Fruit fly (Drosophila melanogaster) whole organism, embryonic: ENCODE data around the gene Glyat.
A peak's percentile ranks its signal among the peaks of the same experiment; 100 is the strongest.

Experiments
- CG10959 ChIP-seq: fragments of 200-800 bp; sonication (Bioruptor generic); IDR thresholded peaks from 2 replicates; pipeline ENCODE4 v1.3.6; 2022; ENCODE audit warnings: missing biosample characterization, missing genetic modification characterization
- CG11456 ChIP-seq: fragments of 200-800 bp; sonication (Bioruptor generic); IDR thresholded peaks from 3 replicates; pipeline ENCODE4 v1.3.6; 2022; ENCODE audit warnings: missing biosample characterization, missing genetic modification characterization
- CG12942 ChIP-seq: fragments of 200-800 bp; sonication (Bioruptor generic); optimal IDR thresholded peaks from 3 replicates; lab custom pipeline; 2016; ENCODE audit warnings: missing biosample characterization, missing genetic modification characterization
- CG1603 ChIP-seq: fragments of 200-800 bp; sonication (Bioruptor generic); optimal IDR thresholded peaks from 2 replicates; lab custom pipeline; 2019; ENCODE audit warnings: missing biosample characterization, mild to moderate bottlenecking, missing genetic modification characterization, moderate library complexity
- CG16863 ChIP-seq: fragments of 200-800 bp; sonication (Bioruptor generic); optimal IDR thresholded peaks from 3 replicates; lab custom pipeline; 2016; ENCODE audit warnings: missing biosample characterization, missing genetic modification characterization
- CG17186 ChIP-seq: fragments of 200-800 bp; sonication (Bioruptor generic); optimal IDR thresholded peaks from 3 replicates; lab custom pipeline; 2017; ENCODE audit warnings: missing biosample characterization, missing genetic modification reagents, missing genetic modification characterization
- CG17328 ChIP-seq: fragments of 200-800 bp; sonication (Bioruptor generic); IDR thresholded peaks from 2 replicates; pipeline ENCODE4 v1.3.6; 2022; ENCODE audit warnings: missing biosample characterization, missing genetic modification characterization
- CG18011 ChIP-seq: fragments of 200-800 bp; sonication (Bioruptor generic); optimal IDR thresholded peaks from 2 replicates; lab custom pipeline; 2017; ENCODE audit warnings: missing biosample characterization, missing genetic modification characterization, mild to moderate bottlenecking, moderate library complexity, missing genotype
- CG2202 ChIP-seq: fragments of 200-800 bp; sonication (Bioruptor generic); optimal IDR thresholded peaks from 2 replicates; lab custom pipeline; 2018; ENCODE audit warnings: missing biosample characterization, mild to moderate bottlenecking, missing genetic modification characterization
- CG34376 ChIP-seq: fragments of 200-800 bp; sonication (Bioruptor generic); optimal IDR thresholded peaks from 2 replicates; lab custom pipeline; 2018; ENCODE audit warnings: missing biosample characterization, mild to moderate bottlenecking, missing genetic modification characterization
- CG34422 ChIP-seq: fragments of 200-800 bp; sonication (Bioruptor generic); IDR thresholded peaks from 3 replicates; pipeline ENCODE4 v1.3.6; 2022; ENCODE audit warnings: missing biosample characterization, missing genetic modification characterization
- CG6854 ChIP-seq: fragments of 200-800 bp; sonication (Bioruptor generic); optimal IDR thresholded peaks from 3 replicates; lab custom pipeline; 2017; ENCODE audit warnings: missing biosample characterization, mild to moderate bottlenecking, missing genetic modification characterization
- CG7839 ChIP-seq: fragments of 200-800 bp; sonication (Bioruptor generic); optimal IDR thresholded peaks from 3 replicates; lab custom pipeline; 2018; ENCODE audit warnings: missing biosample characterization, mild to moderate bottlenecking, missing genetic modification characterization, moderate library complexity
- CG8281 ChIP-seq: fragments of 200-800 bp; sonication (Bioruptor generic); optimal IDR thresholded peaks from 2 replicates; lab custom pipeline; 2018; ENCODE audit warnings: missing biosample characterization, mild to moderate bottlenecking, missing genetic modification characterization, moderate library complexity
- CG8388 ChIP-seq: fragments of 200-800 bp; sonication (Bioruptor generic); optimal IDR thresholded peaks from 2 replicates; lab custom pipeline; 2019; ENCODE audit warnings: missing biosample characterization, mild to moderate bottlenecking, missing genetic modification characterization, moderate library complexity
- CG8924 ChIP-seq: fragments of 200-800 bp; optimal IDR thresholded peaks from 3 replicates; lab custom pipeline; 2019; ENCODE audit warnings: missing biosample characterization, mild to moderate bottlenecking, missing genetic modification characterization, moderate library complexity
- CrebB ChIP-seq: fragments of 200-800 bp; sonication (Bioruptor generic); optimal IDR thresholded peaks from 3 replicates; lab custom pipeline; 2018; ENCODE audit warnings: missing biosample characterization, mild to moderate bottlenecking, missing genetic modification characterization
- Dad ChIP-seq: fragments of 200-800 bp; sonication (Bioruptor generic); optimal IDR thresholded peaks from 3 replicates; lab custom pipeline; 2016; ENCODE audit warnings: missing biosample characterization, missing genetic modification characterization
- Dbx ChIP-seq: fragments of 200-800 bp; sonication (Bioruptor generic); IDR thresholded peaks from 3 replicates; pipeline ENCODE4 v1.3.6; 2022; ENCODE audit warnings: missing biosample characterization, missing genetic modification characterization
- ERR ChIP-seq: fragments of 200-800 bp; sonication (Bioruptor generic); optimal IDR thresholded peaks from 2 replicates; lab custom pipeline; 2016; ENCODE audit warnings: missing biosample characterization, missing genetic modification characterization
- H15 ChIP-seq: fragments of 200-800 bp; sonication (Bioruptor generic); IDR thresholded peaks from 3 replicates; pipeline ENCODE4 v1.3.6; 2022; ENCODE audit warnings: missing biosample characterization, missing genetic modification characterization
- Hand ChIP-seq: fragments of 200-800 bp; sonication (Bioruptor generic); optimal IDR thresholded peaks from 2 replicates; lab custom pipeline; 2017; ENCODE audit warnings: mild to moderate bottlenecking, missing biosample characterization, missing genetic modification reagents, missing genetic modification characterization
- NfI ChIP-seq: fragments of 200-800 bp; sonication (Bioruptor generic); optimal IDR thresholded peaks from 3 replicates; lab custom pipeline; 2018; ENCODE audit warnings: missing biosample characterization, mild to moderate bottlenecking, missing genetic modification characterization, moderate library complexity
- Spps ChIP-seq: fragments of 200-800 bp; sonication (Bioruptor generic); optimal IDR thresholded peaks from 2 replicates; lab custom pipeline; 2018; ENCODE audit warnings: missing biosample characterization, mild to moderate bottlenecking, missing genetic modification characterization
- Sry-δ ChIP-seq: fragments of 200-800 bp; sonication (Bioruptor generic); optimal IDR thresholded peaks from 2 replicates; lab custom pipeline; 2016; ENCODE audit warnings: missing biosample characterization, missing genetic modification characterization
- amos ChIP-seq: fragments of 200-800 bp; sonication (Bioruptor generic); IDR thresholded peaks from 2 replicates; pipeline ENCODE4 v1.3.6; 2022; ENCODE audit warnings: missing biosample characterization, missing genetic modification characterization; ENCODE audit not compliant: partially characterized antibody
- ci ChIP-seq: fragments of 200-800 bp; sonication (Bioruptor generic); IDR thresholded peaks from 3 replicates; pipeline ENCODE4 v1.3.6; 2022; ENCODE audit warnings: missing biosample characterization, missing genetic modification characterization
- esg ChIP-seq: fragments of 200-800 bp; sonication (Bioruptor generic); conservative IDR thresholded peaks from 2 replicates; pipeline ENCODE4 v1.3.6; 2022; ENCODE audit warnings: missing biosample characterization, missing genetic modification characterization
- eve ChIP-seq, 2 experiments: fragments of >200 bp; optimal IDR thresholded peaks; 2 replicates each; lab custom pipeline; 2017; ENCODE audit warnings: missing biosample characterization in 2 of 2, missing genetic modification characterization in 2 of 2
- fru ChIP-seq: fragments of >200 bp; optimal IDR thresholded peaks from 2 replicates; lab custom pipeline; 2017
- gce ChIP-seq: fragments of 200-800 bp; sonication (Bioruptor generic); IDR thresholded peaks from 3 replicates; pipeline ENCODE4 v1.3.6; 2022; ENCODE audit warnings: missing biosample characterization, missing genetic modification characterization
- gem ChIP-seq: fragments of 200-800 bp; sonication (Bioruptor generic); optimal IDR thresholded peaks from 2 replicates; lab custom pipeline; 2019; ENCODE audit warnings: missing biosample characterization, mild to moderate bottlenecking, missing genetic modification characterization, moderate library complexity
- gro ChIP-seq: fragments of 200-800 bp; sonication (Bioruptor generic); optimal IDR thresholded peaks from 2 replicates; lab custom pipeline; 2016; ENCODE audit warnings: missing biosample characterization, missing genetic modification characterization
- ind ChIP-seq: fragments of 200-800 bp; sonication (Bioruptor generic); optimal IDR thresholded peaks from 3 replicates; lab custom pipeline; 2016; ENCODE audit warnings: missing biosample characterization, missing genetic modification characterization
- jumu ChIP-seq: fragments of 200-800 bp; sonication (Bioruptor generic); optimal IDR thresholded peaks from 3 replicates; lab custom pipeline; 2016; ENCODE audit warnings: missing biosample characterization, missing genetic modification characterization
- knrl ChIP-seq: fragments of 200-800 bp; sonication (Bioruptor generic); IDR thresholded peaks from 3 replicates; pipeline ENCODE4 v1.3.6; 2022; ENCODE audit warnings: missing biosample characterization, missing genetic modification characterization; ENCODE audit not compliant: partially characterized antibody
- mirr ChIP-seq: fragments of 200-800 bp; sonication (Bioruptor generic); optimal IDR thresholded peaks from 3 replicates; lab custom pipeline; 2018; ENCODE audit warnings: missing biosample characterization, mild to moderate bottlenecking, missing genetic modification characterization
- nmo ChIP-seq: fragments of 200-800 bp; sonication (Bioruptor generic); optimal IDR thresholded peaks from 2 replicates; lab custom pipeline; 2018; ENCODE audit warnings: missing biosample characterization, mild to moderate bottlenecking, missing genetic modification characterization, moderate library complexity
- prd ChIP-seq, 3 experiments: fragments of >200 bp in 2 of 3; fragments of 200-800 bp in 1 of 3; sonication (Bioruptor generic) in 1 of 3; optimal IDR thresholded peaks in 2 of 3; IDR thresholded peaks in 1 of 3; 2 replicates in 2 of 3; 3 replicates in 1 of 3; pipeline versions ENCODE4 v1.3.6 to Lab custom; 2017 to 2022; ENCODE audit warnings: missing biosample characterization in 1 of 3, missing genetic modification characterization in 1 of 3
- pzg ChIP-seq: fragments of 200-800 bp; sonication (Bioruptor generic); optimal IDR thresholded peaks from 3 replicates; lab custom pipeline; 2018; ENCODE audit warnings: missing biosample characterization, mild to moderate bottlenecking, missing genetic modification characterization, moderate library complexity
- repo ChIP-seq: fragments of 200-800 bp; sonication (Bioruptor generic); optimal IDR thresholded peaks from 2 replicates; lab custom pipeline; 2016; ENCODE audit warnings: missing biosample characterization, missing genetic modification characterization
- row ChIP-seq: fragments of 200-800 bp; sonication (Bioruptor generic); IDR thresholded peaks from 3 replicates; pipeline ENCODE4 v1.3.6; 2022; ENCODE audit warnings: missing biosample characterization, missing genetic modification characterization
- sc ChIP-seq, 3 experiments: fragments of >200 bp in 2 of 3; fragments of 200-800 bp in 1 of 3; sonication (Bioruptor generic) in 1 of 3; optimal IDR thresholded peaks; 2 replicates in 2 of 3; 3 replicates in 1 of 3; lab custom pipeline; 2017; ENCODE audit warnings: mild to moderate bottlenecking in 1 of 3, missing biosample characterization in 1 of 3, missing genetic modification characterization in 1 of 3, missing genetic modification reagents in 1 of 3
- sd ChIP-seq: fragments of 200-800 bp; sonication (Bioruptor generic); optimal IDR thresholded peaks from 3 replicates; lab custom pipeline; 2018; ENCODE audit warnings: missing biosample characterization, mild to moderate bottlenecking, missing genetic modification characterization, moderate library complexity
- so ChIP-seq: fragments of 200-800 bp; sonication (Bioruptor generic); IDR thresholded peaks from 3 replicates; pipeline ENCODE4 v1.3.6; 2022; ENCODE audit warnings: missing biosample characterization, missing genetic modification characterization
- sug ChIP-seq: fragments of 200-800 bp; optimal IDR thresholded peaks from 2 replicates; lab custom pipeline; 2019; ENCODE audit warnings: missing biosample characterization, mild to moderate bottlenecking, missing genetic modification characterization, moderate library complexity
- wor ChIP-seq: fragments of 200-800 bp; sonication (Bioruptor generic); IDR thresholded peaks from 2 replicates; pipeline ENCODE4 v1.3.6; 2022; ENCODE audit warnings: missing biosample characterization, missing genetic modification characterization
- zen2 ChIP-seq: fragments of 200-800 bp; sonication (Bioruptor generic); IDR thresholded peaks from 3 replicates; pipeline ENCODE4 v1.3.6; 2022; ENCODE audit warnings: missing biosample characterization, missing genetic modification characterization; ENCODE audit not compliant: partially characterized antibody

Glyat gene

DNA sequence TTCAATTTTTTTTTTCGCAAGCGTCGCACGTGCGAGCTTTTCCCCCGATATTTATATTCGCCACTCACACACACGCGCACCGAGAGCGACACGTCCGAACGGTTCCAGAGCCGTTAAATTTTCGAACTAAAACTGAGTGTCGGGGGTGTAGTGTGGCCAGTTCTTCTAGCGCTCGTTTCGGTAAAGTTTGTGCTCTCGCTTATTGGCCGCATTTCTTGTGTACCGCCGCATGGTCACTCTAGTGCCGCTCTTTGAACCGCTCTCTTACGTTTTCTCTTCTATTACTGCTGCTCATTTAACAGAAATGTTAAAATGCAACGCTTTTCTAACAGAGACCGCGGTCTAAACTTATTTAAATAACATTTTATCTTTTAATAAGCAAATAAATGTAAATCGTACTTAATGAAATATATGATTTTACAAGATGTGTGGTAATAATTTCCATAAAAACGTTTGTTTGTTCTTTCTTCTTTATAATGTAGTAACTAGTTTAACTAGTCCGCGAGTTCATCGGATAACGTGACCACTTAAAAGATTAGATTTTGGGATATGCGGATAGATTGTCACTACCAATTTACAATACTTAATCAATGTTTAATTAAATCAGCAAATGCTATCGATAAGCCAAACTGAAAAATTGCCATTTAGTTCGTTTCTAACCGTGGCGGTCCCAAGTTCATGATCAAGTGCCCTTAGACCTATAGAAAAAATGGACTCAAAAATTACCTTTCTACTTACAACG, 26.2 kb downstream of the Glyat start, which contains the start of gene Snoo (continued):
- TF ChIP-seq CrebB (tag; lab: Kevin White, UChicago) (peak; percentile 15), Dbx (GFP tag; lab: Robert Waterston, UW) (peak; percentile 35; the same call in 2 of the 3 replicates), mirr (peak; percentile 45), NfI (peak; percentile 20), gce (peak; percentile 12; the same call in 1 of the 3 replicates), row (peak; percentile 7; the same call in 1 of the 3 replicates), Spps (tag; lab: Kevin White, UChicago) (no peak), CG1603 (tag; lab: Kevin White, UChicago) (peak; percentile 50), CG34422 (GFP tag; lab: Robert Waterston, UW) (peak; percentile 23; the same call in 1 of the 3 replicates), sc (optimal IDR thresholded peaks at IDR 0.05; lab: Kevin White, UChicago) (no peak), sc (GFP tag; optimal IDR thresholded peaks at IDR 0.05; lab: Kevin White, UChicago) (no peak), CG7839 (no peak), CG6854 (GFP tag; lab: Kevin White, UChicago) (peak; percentile 18), ci (peak; percentile 72; the same call in 2 of the 3 replicates), prd (optimal IDR thresholded peaks at IDR 0.05; lab: Kevin White, UChicago) (no peak), prd (GFP tag; IDR thresholded peaks at IDR 0.05; lab: Robert Waterston, UW) (no peak), amos (GFP tag; lab: Robert Waterston, UW) (peak; percentile 23; the same call in 1 of the 2 replicates), CG17328 (GFP tag; lab: Robert Waterston, UW) (peak; percentile 12; the same call in 1 of the 2 replicates), eve (GFP tag; optimal IDR thresholded peaks at IDR 0.05; lab: Kevin White, UChicago) (peak in 1 of 2 experiments; percentile 43), CG2202 (tag; lab: Kevin White, UChicago) (no peak), esg (GFP tag; lab: Robert Waterston, UW) (no peak), zen2 (GFP tag; lab: Robert Waterston, UW) (peak; percentile 64; the same call in 2 of the 3 replicates), H15 (GFP tag; lab: Robert Waterston, UW) (no peak), repo (no peak), Hand (GFP tag; lab: Kevin White, UChicago) (peak; percentile 4), CG34376 (GFP tag; lab: Kevin White, UChicago) (peak; percentile 69), ind (GFP tag; lab: Kevin White, UChicago) (no peak), knrl (GFP tag; lab: Robert Waterston, UW) (0 out of 3 replicates have a peak, but pooled peaks have one; percentile 7), CG18011 (no peak), jumu (no peak), wor (GFP tag; lab: Robert Waterston, UW) (no peak), CG17186 (GFP tag; lab: Kevin White, UChicago) (peak; percentile 3), gem (no peak), CG8388 (GFP tag; lab: Kevin White, UChicago) (no peak), sd (tag; lab: Kevin White, UChicago) (peak; percentile 15), ERR (peak; percentile 27), CG12942 (GFP tag; lab: Kevin White, UChicago) (no peak), Sry-δ (peak; percentile 0), so (peak; percentile 52; the same call in 2 of the 3 replicates), CG16863 (no peak), CG8924 (tag; lab: Kevin White, UChicago) (peak; percentile 25), CG11456 (GFP tag; lab: Robert Waterston, UW) (no peak), CG8281 (tag; lab: Kevin White, UChicago) (no peak), gro (GFP tag; lab: Kevin White, UChicago) (peak; percentile 40), CG10959 (GFP tag; lab: Robert Waterston, UW) (no peak), fru (lab: Kevin White, UChicago) (no peak), nmo (GFP tag; lab: Kevin White, UChicago) (no peak), sug (tag; lab: Kevin White, UChicago) (no peak), pzg (GFP tag; lab: Kevin White, UChicago) (peak; percentile 88), Dad (GFP tag; lab: Kevin White, UChicago) (no peak)
